Worm (Caenorhabditis elegans) whole organism, L1 larva: ENCODE results near the gene W05B10.4.

Experiments used
- C04F5.9 ChIP-seq: sonication (generic microtip); optimal IDR thresholded peaks from 2 replicates; lab custom pipeline; 2016; ENCODE audit warnings: missing genetic modification characterization, missing compliant biosample characterization
- C16A3.4 ChIP-seq: fragments of 150-350 bp; optimal IDR thresholded peaks from 2 replicates; lab custom pipeline; 2014; ENCODE audit warnings: missing biosample characterization, missing genetic modification characterization
- Y116A8C.19 ChIP-seq: sonication (generic microtip); optimal IDR thresholded peaks from 2 replicates; lab custom pipeline; 2016; ENCODE audit warnings: missing compliant biosample characterization, missing genetic modification characterization, borderline replicate concordance
- alr-1 ChIP-seq: fragments of 200-800 bp; sonication (Bioruptor generic); optimal IDR thresholded peaks from 2 replicates; lab custom pipeline; 2018; ENCODE audit warnings: borderline replicate concordance, mild to moderate bottlenecking, missing genetic modification characterization, missing compliant biosample characterization
- ama-1 ChIP-seq: fragments of 150-350 bp; optimal IDR thresholded peaks from 2 replicates; lab custom pipeline; 2014
- blmp-1 ChIP-seq: fragments of 150-350 bp; optimal IDR thresholded peaks from 2 replicates; lab custom pipeline; 2014; ENCODE audit warnings: missing biosample characterization, missing genetic modification characterization
- ceh-82 ChIP-seq, 3 experiments: fragments of 150-350 bp in 1 of 3; sonication (generic microtip) in 2 of 3; optimal IDR thresholded peaks; 2 replicates each; lab custom pipeline; 2014 to 2017; ENCODE audit warnings: missing biosample characterization in 3 of 3, missing genetic modification characterization in 3 of 3
- ces-1 ChIP-seq: fragments of 150-350 bp; optimal IDR thresholded peaks from 2 replicates; lab custom pipeline; 2014; ENCODE audit warnings: missing biosample characterization, missing genetic modification reagents, missing genetic modification characterization
- dpl-1 ChIP-seq, 3 experiments: fragments of 150-350 bp in 2 of 3; sonication (generic microtip) in 1 of 3; optimal IDR thresholded peaks; 2 replicates each; lab custom pipeline; 2014 to 2017; ENCODE audit warnings: missing biosample characterization in 3 of 3, missing genetic modification characterization in 3 of 3, missing genetic modification reagents in 3 of 3
- efl-1 ChIP-seq, 4 experiments: fragments of 150-350 bp; optimal IDR thresholded peaks in 3 of 4; peaks in 1 of 4; 1 replicate in 1 of 4; 2 replicates in 3 of 4; lab custom pipeline; 2014; ENCODE audit warnings: missing biosample characterization in 2 of 4, missing genetic modification characterization in 2 of 4, missing genetic modification reagents in 2 of 4
- fkh-10 ChIP-seq: sonication (generic microtip); optimal IDR thresholded peaks from 2 replicates; lab custom pipeline; 2017; ENCODE audit warnings: missing biosample characterization, missing genetic modification reagents, missing genetic modification characterization
- fkh-8 ChIP-seq: sonication (generic microtip); optimal IDR thresholded peaks from 2 replicates; lab custom pipeline; 2016; ENCODE audit warnings: mild to moderate bottlenecking, missing genetic modification characterization, missing compliant biosample characterization
- irx-1 ChIP-seq: sonication (generic microtip); optimal IDR thresholded peaks from 2 replicates; lab custom pipeline; 2016; ENCODE audit warnings: missing genetic modification characterization, missing compliant biosample characterization
- jun-1 ChIP-seq: fragments of 150-350 bp; optimal IDR thresholded peaks from 2 replicates; lab custom pipeline; 2014; ENCODE audit warnings: missing biosample characterization, missing genetic modification reagents, missing genetic modification characterization
- lin-14 ChIP-seq: fragments of 200-800 bp; sonication (Bioruptor generic); optimal IDR thresholded peaks from 2 replicates; lab custom pipeline; 2018; ENCODE audit warnings: mild to moderate bottlenecking, missing genetic modification characterization, moderate library complexity, missing compliant biosample characterization
- lin-15B ChIP-seq: fragments of 150-350 bp; sonication (generic microtip); optimal IDR thresholded peaks from 3 replicates; lab custom pipeline; 2014; ENCODE audit warnings: missing biosample characterization, missing genetic modification characterization
- lin-35 ChIP-seq, 2 experiments: fragments of 150-350 bp; optimal IDR thresholded peaks; 2 replicates each; lab custom pipeline; 2014; ENCODE audit warnings: missing biosample characterization in 2 of 2, missing genetic modification characterization in 2 of 2, missing genetic modification reagents in 2 of 2
- lin-39 ChIP-seq: fragments of 150-350 bp; optimal IDR thresholded peaks from 2 replicates; lab custom pipeline; 2014; ENCODE audit warnings: missing biosample characterization, missing genetic modification reagents, missing genetic modification characterization
- lir-3 ChIP-seq: sonication (generic microtip); optimal IDR thresholded peaks from 2 replicates; lab custom pipeline; 2016; ENCODE audit warnings: mild to moderate bottlenecking, missing genetic modification characterization, moderate library complexity, missing compliant biosample characterization; ENCODE audit not compliant: poor library complexity
- lsy-2 ChIP-seq, 2 experiments: fragments of 150-350 bp; optimal IDR thresholded peaks; 2 replicates each; lab custom pipeline; 2014; ENCODE audit warnings: missing biosample characterization in 2 of 2, missing genetic modification characterization in 2 of 2
- mef-2 ChIP-seq: fragments of 150-350 bp; optimal IDR thresholded peaks from 2 replicates; lab custom pipeline; 2014; ENCODE audit warnings: missing biosample characterization, missing genetic modification characterization
- nhr-19 ChIP-seq: fragments of 200-800 bp; sonication (Bioruptor generic); conservative IDR thresholded peaks from 2 replicates; pipeline ENCODE4 v1.3.6; 2022; ENCODE audit warnings: missing genetic modification characterization, missing compliant biosample characterization
- nhr-237 ChIP-seq: fragments of 150-350 bp; optimal IDR thresholded peaks from 2 replicates; lab custom pipeline; 2014; ENCODE audit warnings: missing biosample characterization, missing genetic modification characterization
- nhr-28 ChIP-seq: fragments of 150-350 bp; optimal IDR thresholded peaks from 2 replicates; lab custom pipeline; 2014; ENCODE audit warnings: missing biosample characterization, missing genetic modification characterization
- nhr-71 ChIP-seq: sonication (generic microtip); optimal IDR thresholded peaks from 2 replicates; lab custom pipeline; 2016; ENCODE audit warnings: mild to moderate bottlenecking, missing genetic modification characterization, moderate library complexity, missing compliant biosample characterization
- nhr-84 ChIP-seq: sonication (generic microtip); optimal IDR thresholded peaks from 2 replicates; lab custom pipeline; 2017; ENCODE audit warnings: missing biosample characterization, missing genetic modification characterization
- pag-3 ChIP-seq: sonication (generic microtip); optimal IDR thresholded peaks from 2 replicates; lab custom pipeline; 2017; ENCODE audit warnings: missing genetic modification characterization, mild to moderate bottlenecking, missing compliant biosample characterization, antibody characterized with exemption, borderline replicate concordance; ENCODE audit not compliant: insufficient read depth
- pax-3 ChIP-seq: fragments of 200-800 bp; sonication (Bioruptor generic); optimal IDR thresholded peaks from 2 replicates; lab custom pipeline; 2018; ENCODE audit warnings: mild to moderate bottlenecking, missing genetic modification characterization, moderate library complexity, missing compliant biosample characterization
- rnt-1 ChIP-seq: sonication (generic microtip); optimal IDR thresholded peaks from 2 replicates; lab custom pipeline; 2016; ENCODE audit warnings: mild to moderate bottlenecking, missing genetic modification characterization, moderate library complexity, missing compliant biosample characterization
- skn-1 ChIP-seq: fragments of 150-350 bp; optimal IDR thresholded peaks from 2 replicates; lab custom pipeline; 2014; ENCODE audit warnings: missing biosample characterization, missing genetic modification characterization
- snpc-4 ChIP-seq: fragments of 150-350 bp; optimal IDR thresholded peaks from 2 replicates; lab custom pipeline; 2014; ENCODE audit warnings: missing biosample characterization, missing genetic modification characterization
- tlp-1 ChIP-seq: fragments of 150-350 bp; optimal IDR thresholded peaks from 2 replicates; lab custom pipeline; 2014; ENCODE audit warnings: missing biosample characterization, missing genetic modification characterization
- unc-86 ChIP-seq: sonication (generic microtip); optimal IDR thresholded peaks from 2 replicates; lab custom pipeline; 2016; ENCODE audit warnings: missing genetic modification characterization, missing compliant biosample characterization
- unc-98 ChIP-seq: fragments of 200-800 bp; sonication (Bioruptor generic); IDR thresholded peaks from 2 replicates; pipeline ENCODE4 v1.3.6; 2022; ENCODE audit warnings: missing genetic modification characterization, missing compliant biosample characterization
- vab-15 ChIP-seq: sonication (generic microtip); optimal IDR thresholded peaks from 2 replicates; lab custom pipeline; 2017; ENCODE audit warnings: missing genotype, mild to moderate bottlenecking, missing genetic modification characterization, missing compliant biosample characterization
- zip-4 ChIP-seq: fragments of 200-800 bp; sonication (Bioruptor generic); optimal IDR thresholded peaks from 2 replicates; lab custom pipeline; 2018; ENCODE audit warnings: mild to moderate bottlenecking, missing genetic modification characterization, moderate library complexity, missing compliant biosample characterization
- ztf-11 ChIP-seq, 2 experiments: sonication (generic microtip); optimal IDR thresholded peaks; 2 replicates each; lab custom pipeline; 2016 to 2017; ENCODE audit warnings: missing genetic modification characterization in 2 of 2, missing biosample characterization in 1 of 2, missing compliant biosample characterization in 1 of 2

W05B10.4 gene

DNA sequence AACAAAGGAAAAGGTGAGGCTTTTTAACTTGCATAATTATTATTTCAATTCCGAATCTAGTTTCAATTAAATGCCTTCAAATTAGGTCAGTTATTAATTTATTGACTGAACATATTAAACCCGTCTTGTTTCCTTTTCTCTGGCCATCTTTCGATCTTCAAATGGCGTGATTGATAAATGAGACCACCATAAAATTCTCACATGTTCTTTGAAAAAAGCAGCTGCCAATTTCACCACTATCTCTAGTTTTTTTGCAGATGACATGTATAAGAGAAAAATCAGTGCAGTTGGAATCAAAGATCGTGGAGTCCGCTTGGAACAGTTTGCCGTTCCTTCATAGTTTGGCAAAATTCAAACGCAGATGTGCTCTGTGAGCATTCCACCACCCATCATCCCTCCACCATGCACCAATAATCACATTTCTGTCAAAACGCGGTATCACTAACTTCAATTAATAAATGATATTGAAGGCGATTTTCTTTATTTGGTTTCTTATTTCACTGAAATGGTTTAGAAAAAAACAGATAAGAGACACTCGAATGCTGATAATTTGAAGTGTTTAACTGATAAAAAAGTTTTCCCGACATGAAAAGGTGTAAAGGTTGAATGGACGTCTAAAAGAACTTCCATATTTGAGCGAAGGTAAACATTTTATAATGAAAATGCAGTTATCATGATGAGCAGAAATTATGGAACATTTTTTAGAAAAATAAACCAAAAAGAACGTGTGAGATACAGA is 30.1 kb upstream of the W05B10.4 start (continued):
- TF ChIP-seq dpl-1 (GFP tag; optimal IDR thresholded peaks at IDR 0.05; lab: Kevin White, UChicago), result no peak
- peak; percentile 3 for TF ChIP-seq lin-14
- TF ChIP-seq snpc-4, result no peak
- TF ChIP-seq fkh-8 (tag; lab: Kevin White, UChicago), result no peak
- TF ChIP-seq pag-3, result no peak
- TF ChIP-seq ces-1, result no peak
- TF ChIP-seq nhr-19 (GFP tag; lab: Robert Waterston, UW), result no peak
- no peak for TF ChIP-seq alr-1 (tag; lab: Kevin White, UChicago)
- no peak for TF ChIP-seq ztf-11 (tag; optimal IDR thresholded peaks at IDR 0.05; lab: Kevin White, UChicago)
- TF ChIP-seq unc-86 (tag; lab: Kevin White, UChicago), result no peak
- TF ChIP-seq fkh-10 (GFP tag; lab: Kevin White, UChicago), result no peak
- no peak for TF ChIP-seq efl-1 (optimal IDR thresholded peaks at IDR 0.05; lab: Kevin White, UChicago)
- peak in 1 of 2 experiments; percentile 31 for TF ChIP-seq efl-1 (GFP tag; optimal IDR thresholded peaks at IDR 0.05 in 1 of 2; lab: Kevin White, UChicago)
- no peak for TF ChIP-seq nhr-84 (tag; lab: Kevin White, UChicago)
- TF ChIP-seq tlp-1 (tag; lab: Kevin White, UChicago), result no peak
- TF ChIP-seq vab-15 (tag; lab: Kevin White, UChicago), result no peak

DNA sequence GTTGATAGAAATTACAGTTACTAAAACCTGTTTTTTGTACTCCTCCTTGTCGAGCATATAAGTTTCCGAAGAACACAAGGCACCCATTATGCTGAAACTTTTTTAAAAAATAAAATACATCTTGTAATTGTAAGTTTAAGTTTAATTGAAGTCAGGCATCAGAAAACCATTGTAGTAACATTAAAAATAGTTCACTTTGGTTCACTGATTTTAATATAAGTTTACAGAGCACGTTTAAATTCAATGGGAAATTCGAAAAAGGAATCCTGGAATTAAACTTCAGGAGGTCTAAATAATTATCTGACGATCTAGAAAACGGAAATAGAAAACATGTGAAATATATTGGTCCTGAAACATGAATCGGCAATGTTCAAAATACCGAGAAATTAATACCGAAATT is 27.6 kb upstream of the W05B10.4 start, which contains the start of gene gpa-8:
Gene gpa-8, minus strand, starts transcription at position 101 of the 400 bp plus-strand sequence.
- TF ChIP-seq skn-1 (tag; lab: Kevin White, UChicago) (no peak), nhr-19 (GFP tag; lab: Robert Waterston, UW) (no peak), ama-1 (lab: Kevin White, UChicago) (no peak), nhr-28 (no peak), lin-15B (tag; lab: Kevin White, UChicago) (no peak), irx-1 (no peak), nhr-237 (tag; lab: Kevin White, UChicago) (no peak), mef-2 (tag; lab: Kevin White, UChicago) (no peak), zip-4 (GFP tag; lab: Kevin White, UChicago) (no peak)

DNA sequence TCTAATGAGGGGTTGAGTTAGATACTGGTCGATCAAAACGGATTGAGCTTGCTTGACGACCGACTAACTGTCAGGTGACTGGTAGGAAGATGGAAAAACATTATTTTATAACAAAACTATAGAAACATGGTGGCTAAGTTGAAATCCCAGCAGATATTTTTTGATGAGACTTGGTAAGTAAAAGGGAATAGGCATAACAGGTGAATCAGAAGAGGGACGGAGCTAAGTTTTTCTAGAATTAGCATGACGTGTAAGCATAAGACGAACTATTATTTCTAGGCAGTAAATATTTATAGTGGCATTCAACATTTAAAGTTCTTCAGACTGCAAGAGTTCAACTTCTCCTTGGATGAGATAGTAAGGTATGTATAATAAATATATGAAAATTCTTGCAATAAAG is 23.5 kb upstream of the W05B10.4 start, which contains the start of gene F56H9.8:
Gene F56H9.8, plus strand, starts transcription at position 301 of the 400 bp plus-strand sequence.
- TF ChIP-seq ceh-82 (tag; optimal IDR thresholded peaks at IDR 0.05; lab: Kevin White, UChicago), result no peak
- peak; percentile 29 for TF ChIP-seq pax-3
- TF ChIP-seq, all 84 proteins: peak for 1

DNA sequence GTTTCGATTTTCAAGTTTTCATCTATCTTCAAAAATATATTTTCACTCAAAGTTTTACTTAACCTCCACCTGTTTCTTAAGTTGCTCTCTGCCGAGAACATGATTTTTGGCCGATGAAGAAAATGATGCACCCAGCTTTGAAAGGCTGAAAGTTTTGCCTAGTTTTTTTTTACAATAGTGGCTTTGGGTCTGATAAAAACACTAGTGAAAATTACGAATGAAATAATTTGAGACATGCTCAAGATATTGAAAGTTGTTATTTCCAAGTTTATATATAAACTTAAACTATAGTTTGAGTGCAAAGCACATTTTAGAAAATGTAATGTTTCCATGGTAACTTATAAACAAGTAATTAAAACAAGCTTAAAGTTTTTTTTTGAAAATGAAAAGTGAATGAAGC is 18.8 kb upstream of the W05B10.4 start, which contains the start of gene gpa-9:
Gene gpa-9, minus strand, starts transcription at position 101 of the 400 bp plus-strand sequence.
- TF ChIP-seq dpl-1 (GFP tag; optimal IDR thresholded peaks at IDR 0.05; lab: Kevin White, UChicago), result no peak
- no peak for TF ChIP-seq efl-1 (optimal IDR thresholded peaks at IDR 0.05; lab: Kevin White, UChicago)
- peak in 1 of 2 experiments; percentile 32 for TF ChIP-seq efl-1 (GFP tag; optimal IDR thresholded peaks at IDR 0.05 in 1 of 2; lab: Kevin White, UChicago)
- TF ChIP-seq, all 84 proteins: peak for 1

DNA sequence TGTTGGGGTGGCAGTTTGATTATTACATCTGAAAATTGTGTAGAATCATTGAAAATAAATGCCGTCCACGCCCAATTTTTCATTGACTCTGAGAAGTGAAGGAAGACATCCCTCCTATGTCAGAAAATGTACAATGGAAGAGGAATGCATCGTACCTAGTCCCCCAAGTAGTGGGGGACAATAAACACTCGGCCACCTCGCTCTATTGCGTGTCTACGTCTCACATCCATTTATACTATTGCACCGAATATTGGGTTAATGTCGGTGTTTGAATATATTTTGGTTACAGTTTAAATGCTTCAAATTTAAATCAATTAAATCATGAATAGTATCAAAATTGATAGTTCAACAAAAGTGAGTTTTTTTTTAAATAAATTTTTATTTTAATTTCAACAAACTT is 18.4 kb upstream of the W05B10.4 start, which contains the start of gene lin-25:
Gene lin-25, plus strand, starts transcription at position 290 of the 400 bp plus-strand sequence.
- TF ChIP-seq lin-35 (GFP tag; optimal IDR thresholded peaks at IDR 0.05; lab: Kevin White, UChicago) (peak; percentile 29), lin-39 (tag; lab: Kevin White, UChicago) (no peak), dpl-1 (GFP tag; optimal IDR thresholded peaks at IDR 0.05; lab: Kevin White, UChicago) (peak in 1 of 3 experiments; percentile 50), ceh-82 (tag; optimal IDR thresholded peaks at IDR 0.05; lab: Kevin White, UChicago) (peak in 1 of 3 experiments; percentile 32), zip-4 (GFP tag; lab: Kevin White, UChicago) (no peak), blmp-1 (tag; lab: Kevin White, UChicago) (peak; percentile 24), unc-98 (no peak), C16A3.4 (tag; lab: Kevin White, UChicago) (peak; percentile 15), Y116A8C.19 (tag; lab: Kevin White, UChicago) (no peak), C04F5.9 (tag; lab: Kevin White, UChicago) (no peak), lin-15B (tag; lab: Kevin White, UChicago) (peak; percentile 17), jun-1 (tag; lab: Kevin White, UChicago) (no peak), lin-14 (peak; percentile 71), rnt-1 (peak; percentile 49), nhr-71 (tag; lab: Kevin White, UChicago) (peak; percentile 9), efl-1 (optimal IDR thresholded peaks at IDR 0.05; lab: Kevin White, UChicago) (peak; percentile 32 to 41), efl-1 (GFP tag; optimal IDR thresholded peaks at IDR 0.05 in 1 of 2; lab: Kevin White, UChicago) (peak in 1 of 2 experiments; percentile 21), lir-3 (tag; lab: Kevin White, UChicago) (peak; percentile 33), lsy-2 (tag; optimal IDR thresholded peaks at IDR 0.05; lab: Kevin White, UChicago) (peak in 1 of 2 experiments; percentile 51)
